Fruit fly (Drosophila melanogaster) whole organism, embryonic: ENCODE results near the gene Pkg21D.

ENCODE experiments used
- Atf3 ChIP-seq: fragments of 200-800 bp; sonication (Bioruptor generic); optimal IDR thresholded peaks from 3 replicates; lab custom pipeline; 2016; ENCODE audit warnings: missing biosample characterization, missing genetic modification characterization
- Bdp1 ChIP-seq: fragments of 200-800 bp; sonication (Bioruptor generic); optimal IDR thresholded peaks from 3 replicates; lab custom pipeline; 2016; ENCODE audit warnings: missing biosample characterization, missing genetic modification characterization
- CG10147 ChIP-seq: fragments of 200-800 bp; sonication (Bioruptor generic); optimal IDR thresholded peaks from 2 replicates; lab custom pipeline; 2019; ENCODE audit warnings: missing biosample characterization, mild to moderate bottlenecking, missing genetic modification characterization, moderate library complexity
- CG10462 ChIP-seq: fragments of 200-800 bp; sonication (Bioruptor generic); optimal IDR thresholded peaks from 2 replicates; lab custom pipeline; 2016; ENCODE audit warnings: missing biosample characterization, missing genetic modification characterization
- CG10979 ChIP-seq: fragments of 200-800 bp; sonication (Bioruptor generic); optimal IDR thresholded peaks from 2 replicates; lab custom pipeline; 2018; ENCODE audit warnings: missing biosample characterization, mild to moderate bottlenecking, missing genetic modification characterization, moderate library complexity
- CG11695 ChIP-seq: fragments of 200-800 bp; sonication (Bioruptor generic); IDR thresholded peaks from 3 replicates; pipeline ENCODE4 v1.3.6; 2022; ENCODE audit warnings: missing biosample characterization, missing genetic modification characterization
- CG12299 ChIP-seq: fragments of 200-800 bp; sonication (Bioruptor generic); optimal IDR thresholded peaks from 2 replicates; lab custom pipeline; 2018; ENCODE audit warnings: missing biosample characterization, mild to moderate bottlenecking, missing genetic modification characterization
- CG13424 ChIP-seq: fragments of 200-800 bp; sonication (Bioruptor generic); optimal IDR thresholded peaks from 2 replicates; lab custom pipeline; 2019; ENCODE audit warnings: missing biosample characterization, mild to moderate bottlenecking, missing genetic modification characterization, moderate library complexity
- CG1529 ChIP-seq: fragments of 200-800 bp; sonication (Bioruptor generic); optimal IDR thresholded peaks from 3 replicates; lab custom pipeline; 2018; ENCODE audit warnings: missing biosample characterization, missing genetic modification characterization
- CG15696 ChIP-seq: fragments of 200-800 bp; sonication (Bioruptor generic); optimal IDR thresholded peaks from 2 replicates; lab custom pipeline; 2019; ENCODE audit warnings: missing biosample characterization, mild to moderate bottlenecking, missing genetic modification characterization, moderate library complexity
- CG2116 ChIP-seq: fragments of 200-800 bp; sonication (Bioruptor generic); optimal IDR thresholded peaks from 3 replicates; lab custom pipeline; 2018; ENCODE audit warnings: missing biosample characterization, mild to moderate bottlenecking, missing genetic modification characterization
- CG2129 ChIP-seq: fragments of 200-800 bp; sonication (Bioruptor generic); IDR thresholded peaks from 2 replicates; pipeline ENCODE4 v1.3.6; 2022; ENCODE audit warnings: missing biosample characterization, missing genetic modification characterization; ENCODE audit not compliant: partially characterized antibody
- CG2199 ChIP-seq: fragments of 200-800 bp; sonication (Bioruptor generic); IDR thresholded peaks from 3 replicates; pipeline ENCODE4 v1.3.6; 2022; ENCODE audit warnings: missing biosample characterization, missing genetic modification characterization
- CG3281 ChIP-seq: fragments of 200-800 bp; sonication (Bioruptor generic); optimal IDR thresholded peaks from 3 replicates; lab custom pipeline; 2017; ENCODE audit warnings: missing biosample characterization, mild to moderate bottlenecking, missing genetic modification characterization
- CG3838 ChIP-seq: fragments of 200-800 bp; sonication (Bioruptor generic); optimal IDR thresholded peaks from 3 replicates; lab custom pipeline; 2016; ENCODE audit warnings: missing biosample characterization, missing genetic modification characterization
- CG4282 ChIP-seq: fragments of 200-800 bp; sonication (Bioruptor generic); optimal IDR thresholded peaks from 2 replicates; lab custom pipeline; 2016; ENCODE audit warnings: missing biosample characterization, missing genetic modification characterization
- CG4328 ChIP-seq: fragments of 200-800 bp; sonication (Bioruptor generic); optimal IDR thresholded peaks from 3 replicates; lab custom pipeline; 2017; ENCODE audit warnings: missing biosample characterization, missing genetic modification reagents, missing genetic modification characterization
- CG4424 ChIP-seq: fragments of 200-800 bp; sonication (Bioruptor generic); optimal IDR thresholded peaks from 3 replicates; lab custom pipeline; 2016; ENCODE audit warnings: missing biosample characterization, missing genetic modification characterization
- CG8765 ChIP-seq: fragments of 200-800 bp; sonication (Bioruptor generic); IDR thresholded peaks from 2 replicates; pipeline ENCODE4 v1.3.6; 2022; ENCODE audit warnings: missing biosample characterization, missing genetic modification characterization
- CG8924 ChIP-seq: fragments of 200-800 bp; optimal IDR thresholded peaks from 3 replicates; lab custom pipeline; 2019; ENCODE audit warnings: missing biosample characterization, mild to moderate bottlenecking, missing genetic modification characterization, moderate library complexity
- CG9609 ChIP-seq: fragments of 200-800 bp; sonication (Bioruptor generic); optimal IDR thresholded peaks from 3 replicates; lab custom pipeline; 2016; ENCODE audit warnings: missing biosample characterization, missing genetic modification characterization
- D ChIP-seq, 2 experiments: fragments of 200-800 bp in 1 of 2; fragments of >200 bp in 1 of 2; sonication (Bioruptor generic) in 1 of 2; optimal IDR thresholded peaks; 2 replicates in 1 of 2; 3 replicates in 1 of 2; lab custom pipeline; 2017; ENCODE audit warnings: mild to moderate bottlenecking in 1 of 2, missing biosample characterization in 1 of 2, missing genetic modification characterization in 1 of 2, missing genetic modification reagents in 1 of 2
- HLH54F ChIP-seq: fragments of 200-800 bp; sonication (Bioruptor generic); optimal IDR thresholded peaks from 3 replicates; lab custom pipeline; 2016; ENCODE audit warnings: missing biosample characterization, missing genetic modification characterization
- Hr78 ChIP-seq, 2 experiments: fragments of 200-800 bp in 1 of 2; fragments of >200 bp in 1 of 2; sonication (Bioruptor generic) in 1 of 2; optimal IDR thresholded peaks; 2 replicates each; lab custom pipeline; 2017 to 2019; ENCODE audit warnings: missing biosample characterization in 2 of 2, missing genetic modification characterization in 2 of 2, mild to moderate bottlenecking in 1 of 2, moderate library complexity in 1 of 2
- Kr ChIP-seq: fragments of 200-800 bp; sonication (Bioruptor generic); optimal IDR thresholded peaks from 2 replicates; lab custom pipeline; 2017; ENCODE audit warnings: missing biosample characterization, mild to moderate bottlenecking, missing genetic modification characterization
- NC2β ChIP-seq: fragments of 200-800 bp; sonication (Bioruptor generic); optimal IDR thresholded peaks from 2 replicates; lab custom pipeline; 2016; ENCODE audit warnings: missing biosample characterization, missing genetic modification characterization
- Oli ChIP-seq: fragments of 200-800 bp; sonication (Bioruptor generic); optimal IDR thresholded peaks from 2 replicates; lab custom pipeline; 2018; ENCODE audit warnings: missing biosample characterization, mild to moderate bottlenecking, missing genetic modification characterization, moderate library complexity
- Rx ChIP-seq: fragments of 200-800 bp; sonication (Bioruptor generic); IDR thresholded peaks from 2 replicates; pipeline ENCODE4 v1.3.6; 2022; ENCODE audit warnings: missing biosample characterization, missing genetic modification characterization
- Scr ChIP-seq: fragments of 200-800 bp; sonication (Bioruptor generic); IDR thresholded peaks from 2 replicates; pipeline ENCODE4 v1.3.6; 2022; ENCODE audit warnings: missing biosample characterization, missing genetic modification characterization; ENCODE audit not compliant: partially characterized antibody
- Taf1 ChIP-seq: fragments of 200-800 bp; sonication (Bioruptor generic); IDR thresholded peaks from 2 replicates; pipeline ENCODE4 v1.3.6; 2022; ENCODE audit warnings: missing biosample characterization, missing genetic modification characterization
- bowl ChIP-seq: fragments of 200-800 bp; sonication (Bioruptor generic); IDR thresholded peaks from 2 replicates; pipeline ENCODE4 v1.3.6; 2022; ENCODE audit warnings: missing biosample characterization, missing genetic modification characterization
- cwo ChIP-seq: fragments of 200-800 bp; sonication (Bioruptor generic); optimal IDR thresholded peaks from 3 replicates; lab custom pipeline; 2017; ENCODE audit warnings: missing biosample characterization, missing genetic modification characterization, mild to moderate bottlenecking, moderate library complexity, missing genetic modification reagents
- da ChIP-seq: fragments of 200-800 bp; sonication (Bioruptor generic); optimal IDR thresholded peaks from 2 replicates; lab custom pipeline; 2016; ENCODE audit warnings: missing biosample characterization, missing genetic modification characterization
- ewg ChIP-seq: fragments of 200-800 bp; sonication (Bioruptor generic); optimal IDR thresholded peaks from 3 replicates; lab custom pipeline; 2017; ENCODE audit warnings: mild to moderate bottlenecking, missing biosample characterization, missing genetic modification reagents, missing genetic modification characterization
- kni ChIP-seq: fragments of 200-800 bp; sonication (Bioruptor generic); optimal IDR thresholded peaks from 3 replicates; lab custom pipeline; 2017; ENCODE audit warnings: mild to moderate bottlenecking, missing biosample characterization, missing genetic modification reagents, missing genetic modification characterization
- lov ChIP-seq, 2 experiments: fragments of 200-800 bp in 1 of 2; fragments of >200 bp in 1 of 2; sonication (Bioruptor generic) in 1 of 2; IDR thresholded peaks in 1 of 2; optimal IDR thresholded peaks in 1 of 2; 2 replicates in 1 of 2; 3 replicates in 1 of 2; pipeline versions ENCODE4 v1.3.6 to Lab custom; 2017 to 2022; ENCODE audit warnings: missing biosample characterization in 1 of 2, missing genetic modification characterization in 1 of 2
- nmo ChIP-seq: fragments of 200-800 bp; sonication (Bioruptor generic); optimal IDR thresholded peaks from 2 replicates; lab custom pipeline; 2018; ENCODE audit warnings: missing biosample characterization, mild to moderate bottlenecking, missing genetic modification characterization, moderate library complexity
- phol ChIP-seq: fragments of 200-800 bp; sonication (Bioruptor generic); optimal IDR thresholded peaks from 3 replicates; lab custom pipeline; 2018; ENCODE audit warnings: missing biosample characterization, mild to moderate bottlenecking, missing genetic modification characterization, moderate library complexity
- prd ChIP-seq, 3 experiments: fragments of >200 bp in 2 of 3; fragments of 200-800 bp in 1 of 3; sonication (Bioruptor generic) in 1 of 3; optimal IDR thresholded peaks in 2 of 3; IDR thresholded peaks in 1 of 3; 2 replicates in 2 of 3; 3 replicates in 1 of 3; pipeline versions ENCODE4 v1.3.6 to Lab custom; 2017 to 2022; ENCODE audit warnings: missing biosample characterization in 1 of 3, missing genetic modification characterization in 1 of 3
- pros ChIP-seq: fragments of 200-800 bp; sonication (Bioruptor generic); optimal IDR thresholded peaks from 3 replicates; lab custom pipeline; 2019; ENCODE audit warnings: missing biosample characterization, mild to moderate bottlenecking, missing genetic modification characterization, moderate library complexity
- pum ChIP-seq: fragments of 200-800 bp; sonication (Bioruptor generic); optimal IDR thresholded peaks from 2 replicates; lab custom pipeline; 2016; ENCODE audit warnings: missing biosample characterization, missing genetic modification characterization
- sc ChIP-seq, 3 experiments: fragments of >200 bp in 2 of 3; fragments of 200-800 bp in 1 of 3; sonication (Bioruptor generic) in 1 of 3; optimal IDR thresholded peaks; 2 replicates in 2 of 3; 3 replicates in 1 of 3; lab custom pipeline; 2017; ENCODE audit warnings: mild to moderate bottlenecking in 1 of 3, missing biosample characterization in 1 of 3, missing genetic modification characterization in 1 of 3, missing genetic modification reagents in 1 of 3
- sim ChIP-seq: fragments of 200-800 bp; sonication (Bioruptor generic); IDR thresholded peaks from 2 replicates; pipeline ENCODE4 v1.3.6; 2022; ENCODE audit warnings: missing biosample characterization, missing genetic modification characterization
- sr ChIP-seq: fragments of 200-800 bp; sonication (Bioruptor generic); IDR thresholded peaks from 3 replicates; pipeline ENCODE4 v1.3.6; 2022; ENCODE audit warnings: missing biosample characterization, missing genetic modification characterization
- vvl ChIP-seq: fragments of 200-800 bp; sonication (Bioruptor generic); IDR thresholded peaks from 2 replicates; pipeline ENCODE4 v1.3.6; 2022; ENCODE audit warnings: missing biosample characterization, missing genetic modification characterization
- zfh1 ChIP-seq: fragments of 200-800 bp; sonication (Bioruptor generic); IDR thresholded peaks from 3 replicates; pipeline ENCODE4 v1.3.6; 2022; ENCODE audit warnings: missing biosample characterization, missing genetic modification characterization

The Pkg21D gene

DNA sequence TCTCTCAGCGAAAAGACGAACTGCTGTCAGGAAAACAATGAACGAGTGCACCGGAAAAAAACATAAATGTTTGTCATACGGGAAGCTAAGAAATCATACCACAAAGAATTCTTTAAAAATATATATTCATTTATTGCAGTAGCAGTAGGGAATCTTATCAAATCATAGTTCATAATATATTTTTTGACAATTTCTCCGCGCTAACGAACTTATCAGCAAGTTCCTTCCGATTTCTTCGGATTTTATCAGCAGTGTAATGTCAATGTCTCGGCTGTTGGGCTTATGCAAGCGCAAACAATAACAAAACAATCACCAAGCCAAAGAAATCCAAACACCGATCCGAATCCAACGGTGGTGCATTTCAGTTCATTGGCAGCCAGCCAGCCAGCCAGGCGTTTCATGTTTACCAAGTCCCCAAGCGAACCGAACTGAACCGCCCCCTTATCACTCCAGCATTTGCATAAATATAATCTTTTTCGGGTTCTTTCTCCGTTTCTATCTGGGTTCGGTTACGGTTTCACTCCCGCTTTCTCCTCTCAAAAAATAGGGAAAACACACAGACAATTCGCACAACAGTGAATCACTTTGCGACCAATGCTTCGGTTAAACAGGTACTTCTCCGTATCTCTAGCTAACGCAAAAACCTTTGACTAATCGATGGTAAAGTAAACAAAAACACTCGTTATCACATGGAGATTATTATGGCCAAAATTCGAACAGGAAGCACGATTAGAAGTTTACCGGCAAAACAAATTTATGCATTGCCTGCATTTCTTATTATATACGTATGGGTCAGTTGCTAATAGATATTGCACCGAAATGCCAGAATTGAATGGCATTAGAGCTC is 37.1 kb upstream of the Pkg21D start (continued):
- TF ChIP-seq Scr (GFP tag; lab: Robert Waterston, UW) (no peak), CG9609 (peak; percentile 7), Kr (GFP tag; lab: Kevin White, UChicago) (peak; percentile 27), zfh1 (peak; percentile 13; the same call in 1 of the 3 replicates), CG2199 (GFP tag; lab: Robert Waterston, UW) (peak; percentile 31; the same call in 1 of the 3 replicates), bowl (GFP tag; lab: Robert Waterston, UW) (no peak), da (GFP tag; lab: Kevin White, UChicago) (no peak), sr (no peak), pum (no peak), Taf1 (GFP tag; lab: Robert Waterston, UW) (no peak), vvl (GFP tag; lab: Robert Waterston, UW) (peak; percentile 31; the same call in 1 of the 2 replicates), NC2β (GFP tag; lab: Kevin White, UChicago) (peak; percentile 45), CG2129 (no peak), pros (peak; percentile 17), nmo (GFP tag; lab: Kevin White, UChicago) (peak; percentile 48), sc (optimal IDR thresholded peaks at IDR 0.05; lab: Kevin White, UChicago) (no peak), sc (GFP tag; optimal IDR thresholded peaks at IDR 0.05; lab: Kevin White, UChicago) (peak; percentile 69), D (optimal IDR thresholded peaks at IDR 0.05; lab: Kevin White, UChicago) (no peak), D (GFP tag; optimal IDR thresholded peaks at IDR 0.05; lab: Kevin White, UChicago) (peak; percentile 62), HLH54F (GFP tag; lab: Kevin White, UChicago) (no peak), CG10979 (tag; lab: Kevin White, UChicago) (peak; percentile 66), Rx (no peak), Oli (tag; lab: Kevin White, UChicago) (peak; percentile 54), phol (tag; lab: Kevin White, UChicago) (peak; percentile 52), Bdp1 (peak; percentile 7), CG13424 (tag; lab: Kevin White, UChicago) (peak; percentile 39), CG3281 (GFP tag; lab: Kevin White, UChicago) (no peak), CG15696 (tag; lab: Kevin White, UChicago) (peak; percentile 19), cwo (peak; percentile 26), Hr78 (GFP tag; optimal IDR thresholded peaks at IDR 0.05; lab: Kevin White, UChicago) (peak in 1 of 2 experiments; percentile 68), kni (GFP tag; lab: Kevin White, UChicago) (peak; percentile 15), CG10147 (GFP tag; lab: Kevin White, UChicago) (no peak), prd (optimal IDR thresholded peaks at IDR 0.05; lab: Kevin White, UChicago) (no peak), prd (GFP tag; IDR thresholded peaks at IDR 0.05; lab: Robert Waterston, UW) (peak; percentile 21; the same call in 1 of the 3 replicates), CG4282 (GFP tag; lab: Kevin White, UChicago) (no peak), CG4424 (GFP tag; lab: Kevin White, UChicago) (peak; percentile 30), CG8765 (GFP tag; lab: Robert Waterston, UW) (no peak), CG10462 (peak; percentile 32), CG3838 (no peak), CG2116 (peak; percentile 0), CG11695 (GFP tag; lab: Robert Waterston, UW) (no peak), CG4328 (GFP tag; lab: Kevin White, UChicago) (peak; percentile 5), CG12299 (peak; percentile 26), ewg (GFP tag; lab: Kevin White, UChicago) (peak; percentile 46), CG8924 (tag; lab: Kevin White, UChicago) (peak; percentile 59), sim (no peak), Atf3 (GFP tag; lab: Kevin White, UChicago) (peak; percentile 10), CG1529 (GFP tag; lab: Kevin White, UChicago) (peak; percentile 65), lov (optimal IDR thresholded peaks at IDR 0.05; lab: Kevin White, UChicago) (no peak), lov (GFP tag; IDR thresholded peaks at IDR 0.05; lab: Robert Waterston, UW) (0 out of 3 replicates have a peak, but pooled peaks have one; percentile 17)
